Worm (Caenorhabditis elegans) whole organism, young adult: ENCODE measurements around the gene sucl-1.

Experiments used
- B0261.1 ChIP-seq: sonication (generic microtip); optimal IDR thresholded peaks from 2 replicates; lab custom pipeline; 2016; ENCODE audit warnings: mild to moderate bottlenecking, missing genetic modification characterization, moderate library complexity, missing compliant biosample characterization
- B0336.3 ChIP-seq: fragments of 200-800 bp; sonication (Bioruptor generic); IDR thresholded peaks from 2 replicates; pipeline ENCODE4 v1.3.6; 2022; ENCODE audit warnings: missing genetic modification characterization, missing compliant biosample characterization
- C06A6.2 ChIP-seq: fragments of 200-800 bp; sonication (Bioruptor generic); conservative IDR thresholded peaks from 2 replicates; pipeline ENCODE4 v1.3.6; 2022; ENCODE audit warnings: missing genetic modification characterization, missing compliant biosample characterization
- F22D6.2 ChIP-seq: sonication (generic microtip); optimal IDR thresholded peaks from 2 replicates; lab custom pipeline; 2016; ENCODE audit warnings: mild to moderate bottlenecking, missing genetic modification characterization, missing compliant biosample characterization
- F49E8.2 ChIP-seq: sonication (generic microtip); optimal IDR thresholded peaks from 3 replicates; lab custom pipeline; 2017; ENCODE audit warnings: missing genetic modification characterization, mild to moderate bottlenecking, missing compliant biosample characterization, antibody characterized with exemption, moderate library complexity; ENCODE audit not compliant: insufficient read depth
- F57A8.1 ChIP-seq: fragments of 200-800 bp; sonication (Bioruptor generic); optimal IDR thresholded peaks from 2 replicates; lab custom pipeline; 2018; ENCODE audit warnings: mild to moderate bottlenecking, missing genetic modification characterization, moderate library complexity, missing compliant biosample characterization
- Y95B8A.8 ChIP-seq: fragments of 200-800 bp; sonication (Bioruptor generic); IDR thresholded peaks from 2 replicates; pipeline ENCODE4 v1.3.6; 2022; ENCODE audit warnings: missing genetic modification reagents, missing genetic modification characterization, missing compliant biosample characterization
- atf-7 ChIP-seq: sonication (generic microtip); optimal IDR thresholded peaks from 2 replicates; lab custom pipeline; 2017; ENCODE audit warnings: mild to moderate bottlenecking, missing genetic modification characterization, missing compliant biosample characterization
- attf-3 ChIP-seq: fragments of 200-800 bp; sonication (Bioruptor generic); conservative IDR thresholded peaks from 2 replicates; pipeline ENCODE4 v1.3.6; 2022; ENCODE audit warnings: missing genetic modification reagents, missing genetic modification characterization, missing compliant biosample characterization
- ccch-3 ChIP-seq: fragments of 200-800 bp; sonication (Bioruptor generic); optimal IDR thresholded peaks from 2 replicates; lab custom pipeline; 2018; ENCODE audit warnings: mild to moderate bottlenecking, missing genetic modification characterization, missing compliant biosample characterization
- cebp-1 ChIP-seq, 2 experiments: fragments of 200-800 bp in 1 of 2; sonication (Bioruptor generic) in 1 of 2; sonication (generic microtip) in 1 of 2; IDR thresholded peaks in 1 of 2; optimal IDR thresholded peaks in 1 of 2; 2 replicates each; pipeline versions ENCODE4 v1.3.6 to Lab custom; 2017 to 2022; ENCODE audit warnings: missing compliant biosample characterization in 2 of 2, missing genetic modification characterization in 2 of 2, mild to moderate bottlenecking in 1 of 2, missing genetic modification reagents in 1 of 2, moderate library complexity in 1 of 2
- chd-7 ChIP-seq: sonication (generic microtip); optimal IDR thresholded peaks from 2 replicates; lab custom pipeline; 2016; ENCODE audit warnings: mild to moderate bottlenecking, missing genetic modification characterization, moderate library complexity, missing compliant biosample characterization
- dox-1 ChIP-seq: fragments of 200-800 bp; sonication (Bioruptor generic); IDR thresholded peaks from 2 replicates; pipeline ENCODE4 v1.3.6; 2022; ENCODE audit warnings: missing genetic modification reagents, missing genetic modification characterization, missing compliant biosample characterization
- dpl-1 ChIP-seq: fragments of 150-350 bp; optimal IDR thresholded peaks from 2 replicates; lab custom pipeline; 2014; ENCODE audit warnings: missing biosample characterization, missing genetic modification reagents, missing genetic modification characterization
- efl-1 ChIP-seq: fragments of 150-350 bp; optimal IDR thresholded peaks from 2 replicates; lab custom pipeline; 2014; ENCODE audit warnings: missing biosample characterization, missing genetic modification reagents, missing genetic modification characterization
- egl-44 ChIP-seq: fragments of 200-800 bp; sonication (Bioruptor generic); IDR thresholded peaks from 2 replicates; pipeline ENCODE4 v1.3.6; 2022; ENCODE audit warnings: missing genetic modification reagents, missing genetic modification characterization, missing compliant biosample characterization
- fkh-3 ChIP-seq: sonication (generic microtip); optimal IDR thresholded peaks from 2 replicates; lab custom pipeline; 2016; ENCODE audit warnings: mild to moderate bottlenecking, missing genetic modification characterization, missing compliant biosample characterization
- hlh-12 ChIP-seq: sonication (generic microtip); optimal IDR thresholded peaks from 2 replicates; lab custom pipeline; 2016; ENCODE audit warnings: missing genetic modification characterization, missing compliant biosample characterization
- hlh-26 ChIP-seq: fragments of 200-800 bp; sonication (Bioruptor generic); conservative IDR thresholded peaks from 2 replicates; pipeline ENCODE4 v1.3.6; 2022; ENCODE audit warnings: missing genetic modification reagents, missing genetic modification characterization, missing compliant biosample characterization
- hmg-1.2 ChIP-seq: fragments of 200-800 bp; sonication (Bioruptor generic); IDR thresholded peaks from 2 replicates; pipeline ENCODE4 v1.3.6; 2022; ENCODE audit warnings: missing genetic modification reagents, missing genetic modification characterization, missing compliant biosample characterization
- let-607 ChIP-seq, 2 experiments: fragments of 200-800 bp in 1 of 2; sonication (Bioruptor generic) in 1 of 2; sonication (generic microtip) in 1 of 2; optimal IDR thresholded peaks; 2 replicates each; lab custom pipeline; 2016 to 2018; ENCODE audit warnings: mild to moderate bottlenecking in 2 of 2, missing compliant biosample characterization in 2 of 2, missing genetic modification characterization in 2 of 2, moderate library complexity in 2 of 2, missing genotype in 1 of 2
- lin-40 ChIP-seq: sonication (generic microtip); optimal IDR thresholded peaks from 2 replicates; lab custom pipeline; 2016; ENCODE audit warnings: missing genetic modification characterization, mild to moderate bottlenecking, missing compliant biosample characterization, missing genotype, missing genetic modification reagents
- madf-10 ChIP-seq: sonication (generic microtip); optimal IDR thresholded peaks from 2 replicates; lab custom pipeline; 2016; ENCODE audit warnings: mild to moderate bottlenecking, missing genetic modification characterization, missing compliant biosample characterization
- nfyb-1 ChIP-seq: fragments of 200-800 bp; sonication (Bioruptor generic); IDR thresholded peaks from 2 replicates; pipeline ENCODE4 v1.3.6; 2022; ENCODE audit warnings: missing genetic modification reagents, missing genetic modification characterization, missing compliant biosample characterization
- nhr-120 ChIP-seq: fragments of 200-800 bp; sonication (Bioruptor generic); IDR thresholded peaks from 2 replicates; pipeline ENCODE4 v1.3.6; 2022; ENCODE audit warnings: missing genetic modification characterization, missing compliant biosample characterization
- nhr-80 ChIP-seq: sonication (generic microtip); optimal IDR thresholded peaks from 2 replicates; lab custom pipeline; 2016; ENCODE audit warnings: missing genetic modification characterization, missing compliant biosample characterization
- nhr-90 ChIP-seq: sonication (generic microtip); optimal IDR thresholded peaks from 2 replicates; lab custom pipeline; 2016; ENCODE audit warnings: missing genotype, mild to moderate bottlenecking, missing genetic modification characterization, missing compliant biosample characterization
- pbrm-1 ChIP-seq: fragments of 200-800 bp; sonication (Bioruptor generic); IDR thresholded peaks from 2 replicates; pipeline ENCODE4 v1.3.6; 2022; ENCODE audit warnings: missing genetic modification reagents, missing genetic modification characterization, missing compliant biosample characterization
- pha-4 ChIP-seq: fragments of 150-350 bp; sonication (generic microtip); optimal IDR thresholded peaks from 2 replicates; lab custom pipeline; 2014; ENCODE audit warnings: missing biosample characterization, missing genetic modification reagents, missing genetic modification characterization
- snpc-3.4 ChIP-seq: sonication (generic microtip); optimal IDR thresholded peaks from 2 replicates; lab custom pipeline; 2017; ENCODE audit warnings: missing genetic modification characterization, mild to moderate bottlenecking, missing compliant biosample characterization, antibody characterized with exemption, moderate library complexity, missing genotype, missing genetic modification reagents
- snpc-4 ChIP-seq, 5 experiments: fragments of 150-350 bp in 1 of 5; sonication (generic microtip) in 4 of 5; optimal IDR thresholded peaks; 2 replicates each; lab custom pipeline; 2014 to 2018; ENCODE audit warnings: missing genetic modification characterization in 5 of 5, missing biosample characterization in 3 of 5, antibody characterized with exemption in 2 of 5, mild to moderate bottlenecking in 2 of 5, missing compliant biosample characterization in 2 of 5, missing genotype in 2 of 5, moderate library complexity in 2 of 5, missing genetic modification reagents in 1 of 5
- sptf-2 ChIP-seq: fragments of 200-800 bp; sonication (Bioruptor generic); optimal IDR thresholded peaks from 2 replicates; lab custom pipeline; 2018; ENCODE audit warnings: mild to moderate bottlenecking, missing genetic modification characterization, missing compliant biosample characterization
- tbp1 ChIP-seq: fragments of 200-800 bp; sonication (Bioruptor generic); optimal IDR thresholded peaks from 2 replicates; lab custom pipeline; 2018; ENCODE audit warnings: mild to moderate bottlenecking, missing genetic modification characterization, missing compliant biosample characterization
- unc-62 ChIP-seq: fragments of 150-350 bp; optimal IDR thresholded peaks from 2 replicates; lab custom pipeline; 2014; ENCODE audit warnings: missing biosample characterization, missing genetic modification reagents, missing genetic modification characterization
- zfh-2 ChIP-seq: fragments of 200-800 bp; sonication (Bioruptor generic); conservative IDR thresholded peaks from 2 replicates; pipeline ENCODE4 v1.3.6; 2022; ENCODE audit warnings: missing genetic modification reagents, missing genetic modification characterization, missing compliant biosample characterization
- ztf-22 ChIP-seq: fragments of 200-800 bp; sonication (Bioruptor generic); optimal IDR thresholded peaks from 2 replicates; lab custom pipeline; 2018; ENCODE audit warnings: mild to moderate bottlenecking, missing genetic modification characterization, moderate library complexity, missing compliant biosample characterization
- ztf-26 ChIP-seq: sonication (generic microtip); optimal IDR thresholded peaks from 2 replicates; lab custom pipeline; 2017; ENCODE audit warnings: missing genetic modification characterization, missing compliant biosample characterization
- ztf-6 ChIP-seq: fragments of 200-800 bp; sonication (Bioruptor generic); IDR thresholded peaks from 2 replicates; pipeline ENCODE4 v1.3.6; 2022; ENCODE audit warnings: missing genetic modification reagents, missing genetic modification characterization, missing compliant biosample characterization

The sucl-1 gene

DNA sequence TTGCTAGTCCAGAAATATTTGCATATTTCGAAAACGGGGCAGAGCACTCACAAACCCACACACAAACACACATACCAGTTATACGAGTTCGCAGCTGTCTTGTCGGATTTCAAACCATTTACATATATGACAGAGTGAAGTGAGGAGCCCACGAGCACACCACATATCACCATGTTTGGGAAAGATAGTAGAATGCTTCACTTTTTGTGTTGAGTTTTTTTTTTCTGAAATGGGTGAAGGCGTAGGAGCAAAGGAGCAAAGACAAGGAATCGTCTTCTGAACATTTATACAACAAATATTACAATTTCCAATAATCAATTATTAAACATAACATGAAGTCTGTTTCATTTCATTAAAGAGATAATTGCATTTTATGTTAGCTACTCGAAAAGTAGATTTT, 21.4 kb downstream of the sucl-1 start:
- no peak for TF ChIP-seq tbp1
- no peak for TF ChIP-seq nfyb-1 (GFP tag; lab: Robert Waterston, UW)
- no peak for TF ChIP-seq nhr-90 (tag; lab: Kevin White, UChicago)
- TF ChIP-seq ztf-6 (GFP tag; lab: Robert Waterston, UW) = no peak
- TF ChIP-seq Y95B8A.8 (GFP tag; lab: Robert Waterston, UW) = no peak
- no peak for TF ChIP-seq nhr-120 (GFP tag; lab: Robert Waterston, UW)
- TF ChIP-seq sptf-2 (GFP tag; lab: Kevin White, UChicago) = no peak
- TF ChIP-seq fkh-3 (tag; lab: Kevin White, UChicago) = no peak
- TF ChIP-seq C06A6.2 (GFP tag; lab: Robert Waterston, UW) = no peak

DNA sequence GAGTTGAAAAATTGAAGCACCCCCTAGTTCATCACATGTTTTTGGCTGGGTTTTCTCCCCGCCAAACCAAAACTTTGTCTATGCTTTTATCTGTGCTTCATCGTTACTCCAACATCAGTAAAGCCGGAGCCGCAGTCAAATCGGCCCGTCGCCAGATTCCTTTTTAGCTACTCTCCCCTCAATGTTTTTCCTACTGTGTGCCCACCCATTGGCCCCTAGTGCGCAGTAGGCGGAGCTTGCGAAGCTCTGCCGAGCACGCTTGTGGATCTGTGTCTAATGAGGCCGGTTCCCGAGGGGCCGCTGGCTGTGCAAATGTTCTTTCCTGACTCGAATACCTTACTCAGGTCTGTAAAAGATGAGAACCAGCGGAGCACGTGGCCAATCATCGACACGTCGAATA, 22.5 kb downstream of the sucl-1 start:
- TF ChIP-seq zfh-2 (peak; percentile 77), tbp1 (no peak)

- no peak for TF ChIP-seq F57A8.1 (GFP tag; lab: Kevin White, UChicago)
- no peak for TF ChIP-seq hlh-26
- TF ChIP-seq ztf-26 = no peak
- TF ChIP-seq efl-1 = no peak
- no peak for TF ChIP-seq attf-3 (GFP tag; lab: Robert Waterston, UW)
- TF ChIP-seq F49E8.2 (tag; lab: Kevin White, UChicago) = no peak
- TF ChIP-seq hlh-12 (tag; lab: Kevin White, UChicago) = no peak
Observed at ce11 chrX:14778112-14778511, 24.3 kb downstream of the sucl-1 start.

DNA sequence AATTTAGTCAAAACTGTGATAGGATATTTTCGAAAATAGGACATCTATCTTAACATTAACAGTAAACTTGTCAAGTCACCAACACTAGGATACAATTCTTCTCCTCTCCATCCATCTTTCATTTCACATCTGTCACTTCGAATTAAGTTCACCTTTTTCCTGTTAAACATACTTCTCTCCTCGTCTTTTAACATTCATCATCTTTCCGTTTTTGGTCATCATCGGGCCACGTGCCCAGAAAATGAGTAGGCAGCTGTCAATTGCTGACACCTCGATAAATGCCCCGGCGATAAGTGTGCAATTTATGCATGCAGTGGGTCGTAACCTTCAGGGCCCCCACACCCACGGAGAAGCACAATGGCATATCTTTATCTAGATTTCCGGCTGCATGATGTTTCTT, 26.4 kb downstream of the sucl-1 start:
- TF ChIP-seq madf-10 (tag; lab: Kevin White, UChicago) (no peak), dpl-1 (GFP tag; lab: Kevin White, UChicago) (no peak), atf-7 (tag; lab: Kevin White, UChicago) (peak; percentile 71), unc-62 (GFP tag; lab: Kevin White, UChicago) (peak; percentile 57), nhr-80 (tag; lab: Kevin White, UChicago) (peak; percentile 78), let-607 (tag; optimal IDR thresholded peaks at IDR 0.05; lab: Kevin White, UChicago) (peak; percentile 18 to 92), snpc-3.4 (tag; lab: Kevin White, UChicago) (no peak), nhr-90 (tag; lab: Kevin White, UChicago) (peak; percentile 18), dox-1 (peak; percentile 38; the same call in 1 of the 2 replicates)

- TF ChIP-seq madf-10 (tag; lab: Kevin White, UChicago) = peak; percentile 66
- peak; percentile 27 for TF ChIP-seq unc-62 (GFP tag; lab: Kevin White, UChicago)
- TF ChIP-seq B0336.3 (GFP tag; lab: Robert Waterston, UW) = peak; percentile 72
- TF ChIP-seq tbp1 = peak; percentile 28
- TF ChIP-seq Y95B8A.8 (GFP tag; lab: Robert Waterston, UW) = no peak
- TF ChIP-seq chd-7 (tag; lab: Kevin White, UChicago) = peak; percentile 22
- peak; percentile 99 for TF ChIP-seq nhr-80 (tag; lab: Kevin White, UChicago)
- TF ChIP-seq pha-4 (tag; lab: Kevin White, UChicago) = no peak
- peak; percentile 37 for TF ChIP-seq nhr-90 (tag; lab: Kevin White, UChicago)
- TF ChIP-seq snpc-4 (GFP tag; optimal IDR thresholded peaks at IDR 0.05; lab: Kevin White, UChicago) = no peak
- TF ChIP-seq snpc-4 (tag; optimal IDR thresholded peaks at IDR 0.05; lab: Kevin White, UChicago) = peak in 2 of 4 experiments; percentile 11 to 27
- TF ChIP-seq dox-1 = peak; percentile 43
- no peak for TF ChIP-seq hmg-1.2 (GFP tag; lab: Robert Waterston, UW)
- TF ChIP-seq atf-7 (tag; lab: Kevin White, UChicago) = peak; percentile 82
- TF ChIP-seq egl-44 (GFP tag; lab: Robert Waterston, UW) = 0 out of 2 replicates have a peak, but pooled peaks have one; percentile 32
- no peak for TF ChIP-seq pbrm-1 (GFP tag; lab: Robert Waterston, UW)
- TF ChIP-seq let-607 (tag; optimal IDR thresholded peaks at IDR 0.05; lab: Kevin White, UChicago) = peak; percentile 71 to 89
- no peak for TF ChIP-seq F49E8.2 (tag; lab: Kevin White, UChicago)
- TF ChIP-seq cebp-1 (GFP tag; IDR thresholded peaks at IDR 0.05; lab: Robert Waterston, UW) = peak; percentile 7; the same call in 1 of the 2 replicates
- peak; percentile 62 for TF ChIP-seq cebp-1 (tag; optimal IDR thresholded peaks at IDR 0.05; lab: Kevin White, UChicago)
- TF ChIP-seq F22D6.2 = peak; percentile 20
- peak; percentile 54 for TF ChIP-seq ztf-22 (GFP tag; lab: Kevin White, UChicago)
- peak; percentile 70 for TF ChIP-seq lin-40 (tag; lab: Kevin White, UChicago)
- no peak for TF ChIP-seq ccch-3
- no peak for TF ChIP-seq B0261.1 (tag; lab: Kevin White, UChicago)
Observed at ce11 chrX:14783434-14784142, 29.8 kb downstream of the sucl-1 start.
